Worm (Caenorhabditis elegans): ENCODE data around the gene C11G6.2.

C11G6.2 gene

DNA sequence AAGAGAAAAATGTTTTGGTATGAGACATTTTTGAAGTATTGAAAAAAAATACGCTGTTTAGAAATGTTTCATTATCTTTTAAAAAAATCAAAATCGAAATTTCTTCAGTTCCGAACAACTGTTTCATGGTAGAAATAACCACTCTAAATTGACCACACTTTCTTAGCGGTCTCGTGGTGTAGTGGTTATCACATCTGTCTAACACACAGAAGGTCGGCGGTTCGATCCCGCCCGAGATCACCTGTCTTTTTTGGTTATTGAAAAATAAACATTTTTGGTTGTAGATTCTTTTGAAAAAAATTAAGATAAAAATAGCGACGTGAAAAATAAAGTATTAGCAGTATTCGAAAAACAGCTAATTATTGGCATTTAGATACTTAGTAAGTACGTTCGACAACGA, 28.0 kb upstream of the C11G6.2 start:
- no peak for TF ChIP-seq T22C8.4 (GFP tag; IDR thresholded peaks at IDR 0.05)
- TF ChIP-seq ztf-29 (GFP tag; IDR thresholded peaks at IDR 0.05): no peak
- TF ChIP-seq cog-1 (tag; optimal IDR thresholded peaks at IDR 0.05): no peak
- TF ChIP-seq ztf-23 (GFP tag; IDR thresholded peaks at IDR 0.05): no peak
- TF ChIP-seq flt-1 (GFP tag; IDR thresholded peaks at IDR 0.05): no peak

ce11 chrX:16306164-16306563, 22.3 kb upstream of the C11G6.2 start, which contains the start of gene twk-22:
Gene twk-22 (plus strand): TSS chrX:16306464.
- TF ChIP-seq med-1 (GFP tag; optimal IDR thresholded peaks at IDR 0.05; ENCODE audit: insufficient read depth): no peak

DNA sequence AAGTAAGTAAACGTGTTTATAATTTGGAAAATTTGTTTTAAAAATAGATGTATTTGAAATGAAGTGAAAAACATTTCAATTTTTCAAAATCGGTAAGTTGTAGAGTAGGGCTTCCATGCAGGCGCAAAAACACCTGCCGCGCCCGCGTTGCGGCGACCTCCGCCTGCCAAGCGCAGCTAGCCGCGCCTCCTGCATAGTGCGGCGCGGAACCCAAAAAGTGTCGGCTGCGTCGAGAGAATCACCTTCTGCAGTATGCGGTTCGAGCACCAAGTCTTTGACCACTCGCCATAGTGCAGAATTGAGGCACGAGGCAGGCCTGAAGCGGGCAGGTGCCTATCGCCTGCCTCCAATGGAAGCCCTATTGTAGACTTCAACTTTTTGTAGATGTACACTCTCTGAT, 18.7 kb upstream of the C11G6.2 start:
- no peak for TF ChIP-seq ref-1 (GFP tag; conservative IDR thresholded peaks at IDR 0.05)
- TF ChIP-seq T22C8.4 (GFP tag; IDR thresholded peaks at IDR 0.05): 0 out of 2 replicates have a peak, but pooled peaks have one; percentile 17

DNA sequence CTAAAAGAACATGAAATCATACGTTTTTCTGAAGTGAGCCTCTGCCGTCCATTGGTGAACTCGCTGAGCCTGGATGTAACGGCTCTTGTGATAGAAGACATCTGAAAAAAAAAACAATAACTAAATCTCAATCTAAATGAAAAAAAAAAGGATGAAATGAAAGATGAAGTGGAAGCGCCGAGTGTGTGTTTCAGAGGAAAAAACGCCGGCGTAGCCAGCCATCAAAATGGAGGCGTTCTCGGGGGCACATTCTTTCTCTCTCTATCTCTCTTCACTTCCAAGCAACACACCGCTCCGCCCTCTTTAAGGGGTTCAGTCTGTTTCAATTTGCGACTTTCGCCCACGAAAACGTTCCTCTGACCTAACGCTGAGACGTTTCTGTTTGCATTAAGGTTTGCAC, 10.8 kb upstream of the C11G6.2 start, which contains the start of gene T01B4.3:
Gene T01B4.3, minus strand, starts transcription at position 101 of the 400 bp plus-strand sequence.
- TF ChIP-seq cog-1 (tag; optimal IDR thresholded peaks at IDR 0.05): no peak
- TF ChIP-seq flt-1 (GFP tag; IDR thresholded peaks at IDR 0.05): no peak

- peak; percentile 62; the same call in 1 of the 2 replicates for TF ChIP-seq tab-1 (GFP tag; IDR thresholded peaks at IDR 0.05)
- no peak for TF ChIP-seq T22C8.4 (GFP tag; IDR thresholded peaks at IDR 0.05)
These were observed 10.2 kb upstream of the C11G6.2 start for ce11 chrX:16318248-16318647.

DNA sequence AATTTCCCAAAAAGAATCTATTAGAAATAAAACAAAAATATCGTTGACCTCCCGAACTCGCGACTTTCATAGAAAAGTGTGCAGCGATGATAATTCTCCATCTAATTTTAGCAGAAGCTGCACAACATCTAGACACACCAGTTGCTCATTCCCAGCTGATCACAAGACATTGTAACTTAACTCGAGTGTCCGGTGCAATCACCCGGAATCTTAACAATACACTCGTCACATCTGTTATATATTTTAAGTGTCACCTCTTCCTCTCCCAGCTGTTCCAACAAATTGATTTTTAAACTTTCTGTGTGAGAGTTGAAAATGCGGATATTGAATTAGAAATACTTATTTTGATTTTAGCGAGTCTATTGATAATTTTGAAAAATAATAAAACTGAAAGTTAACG, 7.1 kb upstream of the C11G6.2 start:
- TF ChIP-seq tab-1 (GFP tag; IDR thresholded peaks at IDR 0.05) (no peak), ref-1 (GFP tag; conservative IDR thresholded peaks at IDR 0.05) (no peak), klf-2 (GFP tag; conservative IDR thresholded peaks at IDR 0.05) (no peak), med-1 (GFP tag; optimal IDR thresholded peaks at IDR 0.05; ENCODE audit: insufficient read depth) (no peak), T22C8.4 (GFP tag; IDR thresholded peaks at IDR 0.05) (no peak), flt-1 (GFP tag; IDR thresholded peaks at IDR 0.05) (no peak), cog-1 (tag; optimal IDR thresholded peaks at IDR 0.05) (no peak), ztf-23 (GFP tag; IDR thresholded peaks at IDR 0.05) (no peak), ztf-29 (GFP tag; IDR thresholded peaks at IDR 0.05) (no peak)

DNA sequence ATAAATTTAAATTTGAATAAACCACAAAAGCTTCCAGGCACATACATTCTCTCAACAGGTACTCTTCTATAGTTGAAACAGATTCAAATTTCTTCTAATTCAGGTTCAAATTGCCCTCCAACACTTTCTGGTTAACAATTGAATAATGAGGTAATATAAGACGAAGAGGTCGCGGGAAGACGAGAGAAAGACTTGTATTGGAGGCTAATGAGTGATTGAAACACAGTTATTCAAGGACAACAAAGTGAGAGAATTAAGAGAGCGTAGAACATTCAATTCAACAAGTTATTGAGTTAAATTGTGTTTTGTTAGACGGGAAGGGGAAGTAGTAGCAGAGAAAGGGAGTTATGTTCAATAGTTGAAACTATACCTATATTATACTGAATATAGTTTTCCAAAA, 6.6 kb upstream of the C11G6.2 start:
- TF ChIP-seq ztf-23 (GFP tag; IDR thresholded peaks at IDR 0.05): no peak
- no peak for TF ChIP-seq klf-2 (GFP tag; conservative IDR thresholded peaks at IDR 0.05)
- TF ChIP-seq ztf-29 (GFP tag; IDR thresholded peaks at IDR 0.05): no peak
- TF ChIP-seq ref-1 (GFP tag; conservative IDR thresholded peaks at IDR 0.05): no peak
- no peak for TF ChIP-seq tab-1 (GFP tag; IDR thresholded peaks at IDR 0.05)
- TF ChIP-seq med-1 (GFP tag; optimal IDR thresholded peaks at IDR 0.05; ENCODE audit: insufficient read depth): no peak
- TF ChIP-seq T22C8.4 (GFP tag; IDR thresholded peaks at IDR 0.05): no peak
- TF ChIP-seq flt-1 (GFP tag; IDR thresholded peaks at IDR 0.05): no peak
- TF ChIP-seq cog-1 (tag; optimal IDR thresholded peaks at IDR 0.05): no peak

DNA sequence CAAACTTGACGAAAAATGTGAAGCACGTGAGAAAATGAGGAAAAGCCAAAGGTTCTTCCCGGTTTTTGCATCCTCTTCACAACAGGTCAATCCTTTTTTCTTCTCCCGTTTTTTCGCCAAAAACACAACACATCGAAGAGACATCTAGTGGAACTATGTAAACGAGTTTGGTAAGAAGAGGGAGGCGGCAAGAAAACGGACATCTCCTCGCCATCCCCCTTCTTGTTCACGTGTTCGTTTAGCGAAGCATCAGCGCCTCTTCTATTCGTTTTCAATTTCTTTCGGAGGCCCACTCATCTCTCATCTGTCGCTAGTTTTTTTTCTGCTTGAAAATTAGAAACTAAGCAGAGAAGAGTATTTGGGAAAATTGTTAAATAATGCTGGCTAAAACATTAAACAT, 4.2 kb upstream of the C11G6.2 start:
- TF ChIP-seq T22C8.4 (GFP tag; IDR thresholded peaks at IDR 0.05): no peak
- TF ChIP-seq ztf-23 (GFP tag; IDR thresholded peaks at IDR 0.05): no peak
- no peak for TF ChIP-seq tab-1 (GFP tag; IDR thresholded peaks at IDR 0.05)
- TF ChIP-seq klf-2 (GFP tag; conservative IDR thresholded peaks at IDR 0.05): no peak
- TF ChIP-seq med-1 (GFP tag; optimal IDR thresholded peaks at IDR 0.05; ENCODE audit: insufficient read depth): no peak
- TF ChIP-seq ztf-29 (GFP tag; IDR thresholded peaks at IDR 0.05): no peak
- TF ChIP-seq ref-1 (GFP tag; conservative IDR thresholded peaks at IDR 0.05): no peak

ce11 chrX:16327229-16327628, 1.2 kb upstream of the C11G6.2 start:
- no peak for TF ChIP-seq klf-2 (GFP tag; conservative IDR thresholded peaks at IDR 0.05)
- TF ChIP-seq ztf-23 (GFP tag; IDR thresholded peaks at IDR 0.05): no peak
- TF ChIP-seq ztf-29 (GFP tag; IDR thresholded peaks at IDR 0.05): no peak
- TF ChIP-seq ref-1 (GFP tag; conservative IDR thresholded peaks at IDR 0.05): no peak
- TF ChIP-seq T22C8.4 (GFP tag; IDR thresholded peaks at IDR 0.05): no peak

DNA sequence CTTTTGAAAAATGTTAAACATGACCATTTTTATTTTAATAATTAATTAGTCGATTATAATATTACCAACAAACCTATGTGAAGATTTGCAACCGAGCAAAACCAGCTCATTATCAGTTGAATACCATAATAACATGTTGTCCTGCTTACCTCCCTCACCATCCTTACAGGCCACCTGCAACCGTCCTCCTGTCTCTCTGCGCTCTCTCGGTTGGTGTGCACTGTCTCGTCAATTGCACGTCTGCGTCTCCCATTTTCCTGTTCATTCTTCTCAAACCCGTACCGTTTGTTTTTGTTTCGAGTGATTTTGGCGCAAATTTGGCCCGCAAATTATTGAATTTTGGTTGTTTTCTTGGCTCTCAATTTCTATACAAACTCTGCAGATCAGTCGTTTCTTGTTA, 3.0 kb downstream of the C11G6.2 start:
- no peak for TF ChIP-seq ref-1 (GFP tag; conservative IDR thresholded peaks at IDR 0.05)
- 0 out of 2 replicates have a peak, but pooled peaks have one; percentile 20 for TF ChIP-seq ztf-23 (GFP tag; IDR thresholded peaks at IDR 0.05)

- TF ChIP-seq cog-1 (tag; optimal IDR thresholded peaks at IDR 0.05) (no peak), klf-2 (GFP tag; conservative IDR thresholded peaks at IDR 0.05) (no peak), tab-1 (GFP tag; IDR thresholded peaks at IDR 0.05) (no peak), ref-1 (GFP tag; conservative IDR thresholded peaks at IDR 0.05) (no peak), med-1 (GFP tag; optimal IDR thresholded peaks at IDR 0.05; ENCODE audit: insufficient read depth) (no peak), flt-1 (GFP tag; IDR thresholded peaks at IDR 0.05) (no peak), ztf-23 (GFP tag; IDR thresholded peaks at IDR 0.05) (no peak), ztf-29 (GFP tag; IDR thresholded peaks at IDR 0.05) (no peak), T22C8.4 (GFP tag; IDR thresholded peaks at IDR 0.05) (no peak)
These were observed 3.6 kb downstream of the C11G6.2 start, which contains the start of gene taf-3 for ce11 chrX:16331932-16332485. Gene taf-3 (plus strand): TSS chrX:16332435.

DNA sequence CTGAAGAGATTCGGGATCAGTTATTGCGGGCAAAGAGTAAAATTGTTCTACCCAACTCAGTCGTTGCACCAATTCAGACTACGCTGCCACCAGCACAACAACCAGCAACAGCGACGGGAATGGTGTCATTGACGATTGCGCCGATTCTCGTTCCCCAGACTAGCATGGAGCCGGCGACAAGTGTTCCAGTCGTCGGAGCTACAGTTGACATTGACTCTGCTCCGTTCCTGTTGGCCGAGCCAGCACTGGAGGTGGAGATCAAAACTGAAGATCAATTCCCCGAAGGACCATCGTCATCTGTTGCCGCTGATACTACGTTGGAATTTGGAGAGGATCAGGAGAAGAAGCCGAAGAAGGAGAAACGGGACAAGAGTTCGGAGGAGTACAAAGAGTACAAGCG, 7.0 kb downstream of the C11G6.2 start:
- TF ChIP-seq ref-1 (GFP tag; conservative IDR thresholded peaks at IDR 0.05) (no peak), med-1 (GFP tag; optimal IDR thresholded peaks at IDR 0.05; ENCODE audit: insufficient read depth) (no peak), tab-1 (GFP tag; IDR thresholded peaks at IDR 0.05) (no peak), flt-1 (GFP tag; IDR thresholded peaks at IDR 0.05) (no peak), cog-1 (tag; optimal IDR thresholded peaks at IDR 0.05) (no peak), ztf-29 (GFP tag; IDR thresholded peaks at IDR 0.05) (no peak), klf-2 (GFP tag; conservative IDR thresholded peaks at IDR 0.05) (no peak), ztf-23 (GFP tag; IDR thresholded peaks at IDR 0.05) (no peak), T22C8.4 (GFP tag; IDR thresholded peaks at IDR 0.05) (no peak)
